Fruit fly (Drosophila melanogaster): ENCODE measurements around the gene CG2519.

The CG2519 gene

DNA sequence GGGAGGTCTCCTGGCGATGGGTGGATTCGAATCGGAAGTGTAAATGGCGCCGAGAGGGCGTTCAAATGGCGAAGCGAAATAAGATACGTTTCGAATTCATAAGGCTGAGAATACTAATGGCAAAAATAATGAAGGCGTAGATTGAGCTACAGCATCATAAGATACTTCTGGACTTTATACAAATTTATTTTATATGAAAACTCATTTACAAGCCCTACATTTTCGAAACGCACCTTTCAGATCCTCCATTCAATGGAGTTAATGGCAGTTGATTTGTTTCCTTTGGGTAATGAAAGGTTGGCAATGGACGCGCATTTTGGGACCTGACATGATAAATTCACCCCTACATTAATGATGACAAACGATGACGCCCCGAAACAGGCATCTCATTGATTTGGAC, 32.8 kb downstream of the CG2519 start:
- no peak for TF ChIP-seq CG17801 (GFP tag; optimal IDR thresholded peaks at IDR 0.05; ENCODE audit: partially characterized antibody)

DNA sequence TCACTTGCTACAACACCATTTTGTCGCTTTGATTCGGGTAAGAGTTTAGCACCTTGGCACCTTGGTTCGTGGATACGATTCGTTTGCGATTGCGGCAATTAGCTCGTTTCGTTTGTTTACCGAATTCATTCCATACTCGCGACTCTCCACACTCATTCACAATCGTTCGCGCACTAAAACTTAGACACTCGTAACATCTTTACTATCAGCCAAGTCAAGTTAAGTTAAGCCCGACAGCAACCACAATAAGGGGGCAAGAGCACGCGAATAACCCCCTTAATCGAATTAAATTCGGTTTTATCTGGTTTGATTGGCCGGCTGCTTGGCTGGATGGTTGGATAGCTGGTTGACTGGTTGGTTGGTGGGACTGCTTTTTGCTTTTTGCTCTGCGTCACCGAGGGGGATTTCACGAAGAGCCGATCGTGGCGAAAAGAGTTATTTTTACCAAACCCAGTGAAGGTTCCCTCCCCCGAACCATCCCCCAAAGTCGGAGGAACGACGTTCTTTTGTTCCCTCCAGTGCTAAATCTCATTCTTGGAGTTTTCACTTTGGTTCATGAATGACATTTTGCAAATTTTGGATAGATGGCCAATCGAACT, 43.7 kb downstream of the CG2519 start:
- TF ChIP-seq CG17801 (GFP tag; optimal IDR thresholded peaks at IDR 0.05; ENCODE audit: partially characterized antibody), result no peak

DNA sequence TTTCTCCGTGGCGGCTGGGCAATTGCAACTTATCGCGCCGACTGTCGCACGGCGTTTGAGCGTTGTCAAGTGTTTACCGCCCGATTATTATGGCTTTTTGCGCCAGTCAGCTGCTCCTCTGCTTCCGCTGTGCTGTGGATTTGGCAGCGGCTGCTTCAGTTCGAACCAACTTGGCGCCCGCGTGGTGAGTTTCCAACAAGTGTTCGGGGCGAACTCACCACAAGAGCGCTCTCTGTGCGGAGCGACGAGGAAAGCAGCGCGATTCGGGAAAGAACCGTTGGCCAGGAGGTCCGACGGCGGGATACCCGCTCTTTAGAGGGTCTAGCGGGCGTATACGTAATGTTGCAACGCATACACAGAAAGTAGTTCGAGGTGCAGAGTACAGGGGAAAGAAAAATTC, 44.9 kb downstream of the CG2519 start, which contains the start of gene NKCC:
Gene NKCC, minus strand, starts transcription at position 57 of the 400 bp plus-strand sequence.
- TF ChIP-seq CG17801 (GFP tag; optimal IDR thresholded peaks at IDR 0.05; ENCODE audit: partially characterized antibody), result no peak

DNA sequence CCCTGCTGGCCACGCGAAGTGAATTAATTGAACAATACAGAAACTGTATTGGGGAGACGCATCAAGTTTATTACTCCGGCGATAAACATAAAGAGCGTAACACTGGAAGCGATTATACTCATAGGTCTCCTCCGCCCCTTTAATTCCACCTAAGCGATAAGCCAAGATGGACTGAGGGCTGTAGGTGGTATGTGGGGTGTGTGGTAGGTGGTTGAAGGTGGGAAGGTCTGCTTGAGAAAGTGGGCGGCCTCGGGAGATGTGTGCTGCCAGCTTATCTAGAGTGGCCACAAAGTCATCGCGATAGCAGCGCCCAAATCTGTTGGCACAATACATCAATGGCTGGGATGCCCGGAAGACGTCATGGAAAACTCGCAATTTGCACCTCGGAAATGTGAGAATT, 50.0 kb downstream of the CG2519 start:
- TF ChIP-seq CG17801 (GFP tag; optimal IDR thresholded peaks at IDR 0.05; ENCODE audit: partially characterized antibody), result no peak
